Worm (Caenorhabditis elegans): ENCODE results near the gene F02C12.3.
A peak's percentile ranks its signal among the peaks of the same experiment; 100 is the strongest.

The F02C12.3 gene

DNA sequence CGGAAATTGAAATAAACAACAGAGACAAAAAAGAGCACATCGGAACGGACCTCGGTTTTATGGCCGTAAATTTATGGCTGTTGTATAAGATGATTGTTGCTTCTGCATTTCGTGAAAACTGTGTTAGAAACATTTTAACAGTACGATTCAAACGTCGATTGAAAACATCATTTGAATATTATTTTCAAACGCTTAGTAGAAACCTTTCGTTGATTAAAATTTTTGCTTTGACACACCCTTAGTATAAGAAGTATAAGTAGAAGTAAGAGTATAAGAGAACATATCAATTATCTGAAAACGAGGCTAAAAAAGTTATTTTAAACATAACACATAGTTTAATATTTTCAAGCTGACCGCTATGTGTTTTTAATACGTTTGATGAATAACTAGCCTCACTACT lies 12.0 kb upstream of the F02C12.3 start:
- TF ChIP-seq nhr-23 (tag; optimal IDR thresholded peaks at IDR 0.05), result no peak
- TF ChIP-seq peb-1 (tag; optimal IDR thresholded peaks at IDR 0.05), result no peak
- no peak for TF ChIP-seq ztf-11 (tag; optimal IDR thresholded peaks at IDR 0.05)
- TF ChIP-seq unc-55 (GFP tag; optimal IDR thresholded peaks at IDR 0.05), result no peak
- no peak for TF ChIP-seq sem-4 (tag; optimal IDR thresholded peaks at IDR 0.05)
- no peak for TF ChIP-seq sma-3 (GFP tag; optimal IDR thresholded peaks at IDR 0.05)
- no peak for TF ChIP-seq sma-9 (GFP tag; optimal IDR thresholded peaks at IDR 0.05)
- no peak for TF ChIP-seq sma-9 (tag; optimal IDR thresholded peaks at IDR 0.05)
- TF ChIP-seq nhr-25 (tag; optimal IDR thresholded peaks at IDR 0.05), result no peak
- no peak for TF ChIP-seq Y55F3AM.14 (GFP tag; optimal IDR thresholded peaks at IDR 0.05)
- TF ChIP-seq ztf-4 (tag; optimal IDR thresholded peaks at IDR 0.05), result no peak
- TF ChIP-seq snpc-4 (tag; optimal IDR thresholded peaks at IDR 0.05), result no peak
- TF ChIP-seq C34F6.9 (tag; optimal IDR thresholded peaks at IDR 0.05), result no peak
- TF ChIP-seq mbf-1 (tag; optimal IDR thresholded peaks at IDR 0.05), result no peak
- TF ChIP-seq ama-1 (optimal IDR thresholded peaks at IDR 0.05), result no peak
- TF ChIP-seq aly-2 (tag; optimal IDR thresholded peaks at IDR 0.05), result no peak
- TF ChIP-seq nhr-21 (tag; optimal IDR thresholded peaks at IDR 0.05), result no peak
- TF ChIP-seq nhr-11 (tag; optimal IDR thresholded peaks at IDR 0.05), result no peak

DNA sequence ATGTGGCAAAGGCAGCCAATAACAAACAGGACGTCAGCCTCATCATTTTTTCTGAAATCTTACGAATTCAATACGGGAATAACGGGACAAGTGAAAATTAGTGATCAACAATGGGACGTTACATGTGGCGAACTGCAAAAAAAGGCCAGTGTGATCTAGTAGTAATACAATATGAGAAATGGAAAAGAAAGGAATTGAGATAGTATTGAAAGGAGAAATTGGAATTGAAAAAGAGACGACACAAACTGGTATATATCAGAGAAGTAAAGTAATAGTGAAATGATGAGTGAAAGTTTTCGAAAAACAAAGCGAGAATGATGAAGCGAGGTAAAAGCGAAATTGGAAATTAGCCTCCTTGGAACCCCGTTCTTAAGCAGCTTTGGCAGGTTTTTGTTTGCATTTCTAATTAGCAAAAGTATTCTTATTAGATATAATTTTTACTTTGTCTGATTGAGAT lies 9.2 kb upstream of the F02C12.3 start, which contains the start of gene C49F8.3:
TSS of gene C49F8.3 (minus strand) at position 51 of the 457 bp plus-strand sequence.
- TF ChIP-seq blmp-1 (tag; optimal IDR thresholded peaks at IDR 0.05; ENCODE audit: insufficient read depth), result peak; percentile 94
- no peak for TF ChIP-seq lin-11 (tag; optimal IDR thresholded peaks at IDR 0.05)

DNA sequence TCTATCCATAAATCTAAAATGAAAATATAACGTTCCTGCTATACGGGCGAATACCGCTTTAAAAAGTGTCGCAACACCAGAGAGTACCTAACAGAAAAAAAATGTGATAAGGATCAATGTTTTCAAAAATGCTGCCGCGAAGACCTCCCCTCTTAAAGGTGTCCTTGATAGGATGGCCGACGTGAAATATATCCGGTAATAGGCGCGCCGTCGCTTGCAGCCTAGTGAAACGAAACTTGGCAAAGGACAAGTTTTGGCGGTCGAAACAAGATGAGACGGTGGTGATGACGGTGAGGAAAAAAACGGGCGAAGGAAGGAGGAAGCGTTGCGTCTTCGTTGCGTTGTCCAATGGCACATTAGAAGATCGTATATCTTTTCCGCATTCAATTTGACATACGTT lies 7.9 kb upstream of the F02C12.3 start:
- TF ChIP-seq lin-11 (tag; optimal IDR thresholded peaks at IDR 0.05) (no peak), nhr-10 (tag; optimal IDR thresholded peaks at IDR 0.05) (no peak), fos-1 (tag; optimal IDR thresholded peaks at IDR 0.05) (no peak), sem-4 (tag; optimal IDR thresholded peaks at IDR 0.05) (peak; percentile 13), nhr-129 (tag; optimal IDR thresholded peaks at IDR 0.05) (peak; percentile 16), ama-1 (optimal IDR thresholded peaks at IDR 0.05) (no peak), lin-39 (tag; optimal IDR thresholded peaks at IDR 0.05) (no peak), elt-1 (tag; optimal IDR thresholded peaks at IDR 0.05) (peak; percentile 9), nhr-23 (tag; optimal IDR thresholded peaks at IDR 0.05) (no peak), lin-13 (GFP tag; optimal IDR thresholded peaks at IDR 0.05) (no peak), blmp-1 (tag; optimal IDR thresholded peaks at IDR 0.05; ENCODE audit: insufficient read depth) (peak; percentile 20), nhr-25 (tag; optimal IDR thresholded peaks at IDR 0.05) (peak; percentile 70), ceh-16 (tag; optimal IDR thresholded peaks at IDR 0.05) (peak; percentile 77), F13H6.1 (tag; optimal IDR thresholded peaks at IDR 0.05) (no peak), sma-3 (GFP tag; optimal IDR thresholded peaks at IDR 0.05) (peak; percentile 4)

DNA sequence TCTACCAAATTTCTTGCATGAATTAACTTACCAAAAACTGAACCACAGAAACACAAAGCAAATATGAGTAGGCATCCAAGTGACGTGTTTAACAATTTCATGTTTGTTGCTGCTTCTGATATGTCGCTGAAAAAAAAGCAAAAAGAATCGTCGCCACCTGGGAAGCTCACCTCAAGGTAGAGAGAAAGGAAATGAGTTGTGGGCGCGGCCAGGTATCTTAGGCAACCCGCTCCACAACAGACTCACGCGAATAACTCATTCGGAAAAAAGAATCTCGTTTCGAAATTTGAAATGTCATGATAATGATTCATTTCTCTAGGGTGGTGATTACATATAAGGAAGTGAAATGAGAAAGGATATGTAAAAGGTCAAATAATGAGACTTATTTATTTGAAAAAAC lies 1.8 kb upstream of the F02C12.3 start, which contains the start of gene irld-2:
TSS of gene irld-2 (minus strand) at position 101 of the 400 bp plus-strand sequence.
- TF ChIP-seq ztf-11 (tag; optimal IDR thresholded peaks at IDR 0.05) (no peak), ceh-82 (tag; optimal IDR thresholded peaks at IDR 0.05) (no peak), nhr-237 (tag; optimal IDR thresholded peaks at IDR 0.05) (no peak), mbf-1 (tag; optimal IDR thresholded peaks at IDR 0.05) (no peak), elt-3 (tag; optimal IDR thresholded peaks at IDR 0.05) (no peak)

DNA sequence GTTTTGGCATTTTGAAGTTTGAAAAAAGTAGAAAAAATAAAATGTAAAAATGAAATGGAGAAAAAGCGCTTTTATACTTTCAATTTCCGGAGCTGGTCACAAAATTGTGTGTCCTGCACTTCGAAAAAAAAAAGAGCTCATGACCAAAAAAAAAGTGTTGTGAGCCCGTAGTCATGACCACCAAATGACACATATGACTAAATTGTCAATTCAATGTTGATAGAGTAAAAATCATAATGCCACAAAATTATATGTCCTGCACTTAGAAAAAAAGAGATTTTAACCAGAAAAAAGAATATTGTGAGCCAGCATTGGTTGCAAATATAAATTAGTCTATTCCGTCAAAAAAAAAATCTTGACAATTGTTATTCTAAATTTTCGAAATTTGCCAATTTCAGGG lies 2.4 kb downstream of the F02C12.3 start, which contains the start of gene F02C12.2:
TSS of gene F02C12.2 (minus strand) at position 101 of the 400 bp plus-strand sequence.
- no peak for TF ChIP-seq ZK546.5 (tag; optimal IDR thresholded peaks at IDR 0.05)
- TF ChIP-seq nhr-237 (tag; optimal IDR thresholded peaks at IDR 0.05), result no peak
- TF ChIP-seq nhr-21 (tag; optimal IDR thresholded peaks at IDR 0.05), result no peak
- TF ChIP-seq C34F6.9 (tag; optimal IDR thresholded peaks at IDR 0.05), result no peak
- no peak for TF ChIP-seq ztf-4 (tag; optimal IDR thresholded peaks at IDR 0.05)
- TF ChIP-seq sma-3 (GFP tag; optimal IDR thresholded peaks at IDR 0.05), result no peak
- TF ChIP-seq nhr-6 (tag; optimal IDR thresholded peaks at IDR 0.05), result no peak
- TF ChIP-seq mab-5 (tag; optimal IDR thresholded peaks at IDR 0.05), result no peak
- TF ChIP-seq fos-1 (tag; optimal IDR thresholded peaks at IDR 0.05), result no peak

Data from whole organism, L2 larva.